Worm (Caenorhabditis elegans): ENCODE data around the gene Y110A2AL.10.

The Y110A2AL.10 gene

ce11 chrII:2826073-2826472 lies 45.6 kb downstream of the Y110A2AL.10 start, which contains the start of gene K12H6.5:
Gene K12H6.5, minus strand, starts transcription at chrII:2826173.
- no peak for TF ChIP-seq F22D6.2 (tag; optimal IDR thresholded peaks at IDR 0.05)
- no peak for TF ChIP-seq die-1 (tag; optimal IDR thresholded peaks at IDR 0.05)
- no peak for TF ChIP-seq ekl-4 (GFP tag; IDR thresholded peaks at IDR 0.05)
- no peak for TF ChIP-seq nhr-90 (tag; optimal IDR thresholded peaks at IDR 0.05)
- no peak for TF ChIP-seq efl-1 (GFP tag; optimal IDR thresholded peaks at IDR 0.05)
- TF ChIP-seq hsf-1 (GFP tag; IDR thresholded peaks at IDR 0.05) = no peak
- TF ChIP-seq ama-1 (optimal IDR thresholded peaks at IDR 0.05) = no peak
- TF ChIP-seq ama-1 (GFP tag; optimal IDR thresholded peaks at IDR 0.05) = no peak
- no peak for TF ChIP-seq lin-26 (GFP tag; IDR thresholded peaks at IDR 0.05)
- TF ChIP-seq rpc-1 (optimal IDR thresholded peaks at IDR 0.05) = no peak
- no peak for TF ChIP-seq rpc-1 (tag; optimal IDR thresholded peaks at IDR 0.05)
- TF ChIP-seq F39B2.1 (GFP tag; IDR thresholded peaks at IDR 0.05) = no peak
- TF ChIP-seq F23B12.7 (tag; optimal IDR thresholded peaks at IDR 0.05; ENCODE audit: insufficient read depth) = no peak
- TF ChIP-seq atf-7 (tag; optimal IDR thresholded peaks at IDR 0.05) = no peak
- no peak for TF ChIP-seq tlf-1 (GFP tag; optimal IDR thresholded peaks at IDR 0.05)
- no peak for TF ChIP-seq B0336.3 (GFP tag; IDR thresholded peaks at IDR 0.05)
- TF ChIP-seq rec-8 (tag; optimal IDR thresholded peaks at IDR 0.05) = no peak
- no peak for TF ChIP-seq lin-54 (GFP tag; optimal IDR thresholded peaks at IDR 0.05)
- no peak for TF ChIP-seq B0261.1 (tag; optimal IDR thresholded peaks at IDR 0.05)
- TF ChIP-seq ets-4 (GFP tag; optimal IDR thresholded peaks at IDR 0.05) = no peak

ce11 chrII:2824169-2824568 lies 47.5 kb downstream of the Y110A2AL.10 start, which contains the start of the genes K12H6.4 and K12H6.9:
Gene K12H6.4, minus strand, starts transcription at chrII:2824269.
Gene K12H6.9, plus strand, starts transcription at chrII:2824404.
- no peak for TF ChIP-seq F22D6.2 (tag; optimal IDR thresholded peaks at IDR 0.05)
- TF ChIP-seq repo-1 (tag; optimal IDR thresholded peaks at IDR 0.05) = no peak
- no peak for TF ChIP-seq mel-28 (tag; optimal IDR thresholded peaks at IDR 0.05; ENCODE audit: borderline replicate concordance)
- no peak for TF ChIP-seq ztf-28 (GFP tag; IDR thresholded peaks at IDR 0.05)
- TF ChIP-seq hmg-20 (GFP tag; IDR thresholded peaks at IDR 0.05) = no peak
- TF ChIP-seq hrde-1 (tag; optimal IDR thresholded peaks at IDR 0.05; ENCODE audit: borderline replicate concordance) = no peak
- no peak for TF ChIP-seq hlh-26 (GFP tag; conservative IDR thresholded peaks at IDR 0.05)
- no peak for TF ChIP-seq lsl-1 (GFP tag; optimal IDR thresholded peaks at IDR 0.05)
- TF ChIP-seq madf-6 (GFP tag; IDR thresholded peaks at IDR 0.05) = no peak
- no peak for TF ChIP-seq nhr-179 (tag; optimal IDR thresholded peaks at IDR 0.05)
- TF ChIP-seq athp-1 (tag; optimal IDR thresholded peaks at IDR 0.05) = no peak
- TF ChIP-seq mes-4 (tag; optimal IDR thresholded peaks at IDR 0.05) = no peak
- no peak for TF ChIP-seq ceh-79 (tag; optimal IDR thresholded peaks at IDR 0.05)

- TF ChIP-seq egrh-3 (GFP tag; IDR thresholded peaks at IDR 0.05) (no peak), hmg-20 (GFP tag; IDR thresholded peaks at IDR 0.05) (no peak), C17E4.6 (GFP tag; IDR thresholded peaks at IDR 0.05) (no peak), hrde-1 (tag; optimal IDR thresholded peaks at IDR 0.05; ENCODE audit: borderline replicate concordance) (no peak), tbp1 (GFP tag; optimal IDR thresholded peaks at IDR 0.05) (no peak), F37B4.10 (GFP tag; IDR thresholded peaks at IDR 0.05) (no peak), F10E7.11 (tag; optimal IDR thresholded peaks at IDR 0.05) (no peak), attf-3 (GFP tag; conservative IDR thresholded peaks at IDR 0.05) (no peak), sptf-2 (GFP tag; optimal IDR thresholded peaks at IDR 0.05) (no peak)
Measured at ce11 chrII:2822435-2822920, 49.2 kb downstream of the Y110A2AL.10 start, which contains the start of the genes fut-4 and K12H6.10. Gene fut-4, minus strand, starts transcription at chrII:2822535. Gene K12H6.10, plus strand, starts transcription at chrII:2822870.

Data from whole organism, young adult.